Worm (Caenorhabditis elegans) whole organism, L1 larva: ENCODE data around the gene srh-122.

Source experiments
- C16A3.4 ChIP-seq: fragments of 150-350 bp; optimal IDR thresholded peaks from 2 replicates; lab custom pipeline; 2014; ENCODE audit warnings: missing biosample characterization, missing genetic modification characterization
- F16B12.6 ChIP-seq: fragments of 150-350 bp; optimal IDR thresholded peaks from 2 replicates; lab custom pipeline; 2014; ENCODE audit warnings: missing biosample characterization, missing genetic modification characterization
- aha-1 ChIP-seq: fragments of 150-350 bp; optimal IDR thresholded peaks from 2 replicates; lab custom pipeline; 2014; ENCODE audit warnings: missing biosample characterization, missing genetic modification characterization
- alr-1 ChIP-seq: fragments of 200-800 bp; sonication (Bioruptor generic); optimal IDR thresholded peaks from 2 replicates; lab custom pipeline; 2018; ENCODE audit warnings: borderline replicate concordance, mild to moderate bottlenecking, missing genetic modification characterization, missing compliant biosample characterization
- ceh-63 ChIP-seq: fragments of 200-800 bp; sonication (Bioruptor generic); optimal IDR thresholded peaks from 2 replicates; lab custom pipeline; 2018; ENCODE audit warnings: mild to moderate bottlenecking, missing genetic modification characterization, missing compliant biosample characterization
- ceh-8 ChIP-seq: fragments of 200-800 bp; sonication (Bioruptor generic); optimal IDR thresholded peaks from 2 replicates; lab custom pipeline; 2018; ENCODE audit warnings: mild to moderate bottlenecking, missing genetic modification characterization, moderate library complexity, missing compliant biosample characterization
- ceh-90 ChIP-seq: sonication (generic microtip); optimal IDR thresholded peaks from 2 replicates; lab custom pipeline; 2016; ENCODE audit warnings: missing genetic modification characterization, missing compliant biosample characterization
- ces-1 ChIP-seq: fragments of 150-350 bp; optimal IDR thresholded peaks from 2 replicates; lab custom pipeline; 2014; ENCODE audit warnings: missing biosample characterization, missing genetic modification reagents, missing genetic modification characterization
- dpl-1 ChIP-seq, 3 experiments: fragments of 150-350 bp in 2 of 3; sonication (generic microtip) in 1 of 3; optimal IDR thresholded peaks; 2 replicates each; lab custom pipeline; 2014 to 2017; ENCODE audit warnings: missing biosample characterization in 3 of 3, missing genetic modification characterization in 3 of 3, missing genetic modification reagents in 3 of 3
- efl-1 ChIP-seq, 4 experiments: fragments of 150-350 bp; optimal IDR thresholded peaks in 3 of 4; peaks in 1 of 4; 1 replicate in 1 of 4; 2 replicates in 3 of 4; lab custom pipeline; 2014; ENCODE audit warnings: missing biosample characterization in 2 of 4, missing genetic modification characterization in 2 of 4, missing genetic modification reagents in 2 of 4
- efl-3 ChIP-seq: fragments of 200-800 bp; sonication (Bioruptor generic); optimal IDR thresholded peaks from 2 replicates; lab custom pipeline; 2018; ENCODE audit warnings: mild to moderate bottlenecking, missing genetic modification characterization, missing compliant biosample characterization
- elt-2 ChIP-seq: sonication (generic microtip); optimal IDR thresholded peaks from 2 replicates; lab custom pipeline; 2016; ENCODE audit warnings: missing genetic modification characterization, mild to moderate bottlenecking, inconsistent platforms, missing compliant biosample characterization, missing genetic modification reagents
- ets-5 ChIP-seq: fragments of 200-800 bp; sonication (Bioruptor generic); IDR thresholded peaks from 2 replicates; pipeline ENCODE4 v1.3.6; 2022; ENCODE audit warnings: missing genetic modification characterization, missing compliant biosample characterization
- fkh-4 ChIP-seq: sonication (generic microtip); optimal IDR thresholded peaks from 2 replicates; lab custom pipeline; 2016; ENCODE audit warnings: missing compliant biosample characterization, missing genetic modification characterization, borderline replicate concordance
- fkh-8 ChIP-seq: sonication (generic microtip); optimal IDR thresholded peaks from 2 replicates; lab custom pipeline; 2016; ENCODE audit warnings: mild to moderate bottlenecking, missing genetic modification characterization, missing compliant biosample characterization
- grh-1 ChIP-seq: fragments of 200-800 bp; sonication (Bioruptor generic); IDR thresholded peaks from 2 replicates; pipeline ENCODE4 v1.3.6; 2022; ENCODE audit warnings: missing genetic modification reagents, missing genetic modification characterization, missing compliant biosample characterization
- hlh-4 ChIP-seq: sonication (generic microtip); optimal IDR thresholded peaks from 2 replicates; lab custom pipeline; 2016; ENCODE audit warnings: mild to moderate bottlenecking, missing genetic modification characterization, missing compliant biosample characterization
- irx-1 ChIP-seq: sonication (generic microtip); optimal IDR thresholded peaks from 2 replicates; lab custom pipeline; 2016; ENCODE audit warnings: missing genetic modification characterization, missing compliant biosample characterization
- isw-1 ChIP-seq: fragments of 200-800 bp; sonication (Bioruptor generic); IDR thresholded peaks from 2 replicates; pipeline ENCODE4 v1.3.6; 2022; ENCODE audit warnings: missing genetic modification characterization, missing compliant biosample characterization
- lin-15B ChIP-seq: fragments of 150-350 bp; sonication (generic microtip); optimal IDR thresholded peaks from 3 replicates; lab custom pipeline; 2014; ENCODE audit warnings: missing biosample characterization, missing genetic modification characterization
- lin-35 ChIP-seq, 2 experiments: fragments of 150-350 bp; optimal IDR thresholded peaks; 2 replicates each; lab custom pipeline; 2014; ENCODE audit warnings: missing biosample characterization in 2 of 2, missing genetic modification characterization in 2 of 2, missing genetic modification reagents in 2 of 2
- mab-9 ChIP-seq: fragments of 200-800 bp; sonication (Bioruptor generic); IDR thresholded peaks from 2 replicates; pipeline ENCODE4 v1.3.6; 2022; ENCODE audit warnings: missing genetic modification reagents, missing genetic modification characterization, missing compliant biosample characterization
- mdl-1 ChIP-seq, 2 experiments: fragments of 150-350 bp; optimal IDR thresholded peaks; 2 replicates each; lab custom pipeline; 2014 to 2017; ENCODE audit warnings: missing biosample characterization in 2 of 2, missing genetic modification characterization in 2 of 2, inconsistent platforms in 1 of 2
- mef-2 ChIP-seq: fragments of 150-350 bp; optimal IDR thresholded peaks from 2 replicates; lab custom pipeline; 2014; ENCODE audit warnings: missing biosample characterization, missing genetic modification characterization
- mep-1 ChIP-seq: fragments of 150-350 bp; optimal IDR thresholded peaks from 2 replicates; lab custom pipeline; 2014; ENCODE audit warnings: missing biosample characterization, missing genetic modification characterization
- nhr-12 ChIP-seq: sonication (generic microtip); optimal IDR thresholded peaks from 2 replicates; lab custom pipeline; 2017; ENCODE audit warnings: missing biosample characterization, missing genetic modification characterization
- nhr-19 ChIP-seq: fragments of 200-800 bp; sonication (Bioruptor generic); conservative IDR thresholded peaks from 2 replicates; pipeline ENCODE4 v1.3.6; 2022; ENCODE audit warnings: missing genetic modification characterization, missing compliant biosample characterization
- nhr-28 ChIP-seq: fragments of 150-350 bp; optimal IDR thresholded peaks from 2 replicates; lab custom pipeline; 2014; ENCODE audit warnings: missing biosample characterization, missing genetic modification characterization
- nhr-47 ChIP-seq: sonication (generic microtip); optimal IDR thresholded peaks from 2 replicates; lab custom pipeline; 2016; ENCODE audit warnings: mild to moderate bottlenecking, missing genetic modification characterization, moderate library complexity, missing compliant biosample characterization
- nhr-71 ChIP-seq: sonication (generic microtip); optimal IDR thresholded peaks from 2 replicates; lab custom pipeline; 2016; ENCODE audit warnings: mild to moderate bottlenecking, missing genetic modification characterization, moderate library complexity, missing compliant biosample characterization
- nhr-77 ChIP-seq: fragments of 150-350 bp; optimal IDR thresholded peaks from 2 replicates; lab custom pipeline; 2014; ENCODE audit warnings: missing biosample characterization, missing genetic modification characterization
- snpc-4 ChIP-seq: fragments of 150-350 bp; optimal IDR thresholded peaks from 2 replicates; lab custom pipeline; 2014; ENCODE audit warnings: missing biosample characterization, missing genetic modification characterization
- snu-23 ChIP-seq: sonication (generic microtip); optimal IDR thresholded peaks from 2 replicates; lab custom pipeline; 2016; ENCODE audit warnings: missing genetic modification characterization, missing compliant biosample characterization
- sup-37 ChIP-seq: fragments of 200-800 bp; sonication (Bioruptor generic); optimal IDR thresholded peaks from 2 replicates; lab custom pipeline; 2018; ENCODE audit warnings: mild to moderate bottlenecking, missing genetic modification characterization, missing compliant biosample characterization
- unc-62 ChIP-seq: fragments of 150-350 bp; optimal IDR thresholded peaks from 2 replicates; lab custom pipeline; 2014; ENCODE audit warnings: missing biosample characterization, missing genetic modification reagents, missing genetic modification characterization
- unc-86 ChIP-seq: sonication (generic microtip); optimal IDR thresholded peaks from 2 replicates; lab custom pipeline; 2016; ENCODE audit warnings: missing genetic modification characterization, missing compliant biosample characterization
- unc-98 ChIP-seq: fragments of 200-800 bp; sonication (Bioruptor generic); IDR thresholded peaks from 2 replicates; pipeline ENCODE4 v1.3.6; 2022; ENCODE audit warnings: missing genetic modification characterization, missing compliant biosample characterization
- zag-1 ChIP-seq: fragments of 150-350 bp; optimal IDR thresholded peaks from 2 replicates; lab custom pipeline; 2014; ENCODE audit warnings: missing biosample characterization, missing genetic modification characterization
- zip-4 ChIP-seq: fragments of 200-800 bp; sonication (Bioruptor generic); optimal IDR thresholded peaks from 2 replicates; lab custom pipeline; 2018; ENCODE audit warnings: mild to moderate bottlenecking, missing genetic modification characterization, moderate library complexity, missing compliant biosample characterization
- ztf-4 ChIP-seq: fragments of 150-350 bp; optimal IDR thresholded peaks from 2 replicates; lab custom pipeline; 2014; ENCODE audit warnings: missing biosample characterization, missing genetic modification characterization

srh-122 gene

DNA sequence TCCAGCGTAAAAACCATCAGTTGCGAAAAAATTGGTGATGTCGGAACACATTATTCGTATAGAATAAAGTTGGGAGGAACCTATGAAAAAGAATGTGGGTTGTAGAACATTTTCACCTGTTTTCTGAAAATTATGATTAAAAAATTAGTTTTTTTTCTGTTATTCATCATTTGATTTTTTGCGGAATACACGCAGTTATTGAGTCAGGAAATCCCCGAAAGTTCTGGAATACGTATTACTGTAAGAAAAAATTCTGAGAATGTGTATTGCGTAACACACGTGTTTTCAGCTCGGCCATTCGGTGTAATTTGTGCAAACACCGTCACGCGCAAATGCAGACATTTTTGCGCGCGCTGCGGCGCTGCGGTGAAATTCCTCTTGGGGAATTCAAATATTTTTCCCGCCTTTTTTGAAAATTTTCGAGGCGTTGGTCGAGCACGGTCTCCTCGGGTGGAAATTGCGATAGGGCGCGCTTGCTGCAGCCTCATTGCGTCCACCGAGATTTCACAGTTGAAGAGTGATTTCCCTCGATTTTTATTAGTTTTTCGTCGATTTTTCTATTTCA is 11.1 kb upstream of the srh-122 start, which contains the start of gene srh-170:
srh-170 (minus strand) TSS at position 51 of the 565 bp plus-strand sequence.
- TF ChIP-seq zag-1 (no peak), isw-1 (GFP tag; lab: Robert Waterston, UW) (0 out of 2 replicates have a peak, but pooled peaks have one; percentile 16), mdl-1 (tag; optimal IDR thresholded peaks at IDR 0.05; lab: Kevin White, UChicago) (no peak), nhr-12 (tag; lab: Kevin White, UChicago) (no peak), sup-37 (no peak), ztf-4 (tag; lab: Kevin White, UChicago) (no peak), grh-1 (GFP tag; lab: Robert Waterston, UW) (peak; percentile 57), snpc-4 (no peak), alr-1 (tag; lab: Kevin White, UChicago) (no peak), F16B12.6 (tag; lab: Kevin White, UChicago) (peak; percentile 49), nhr-77 (tag; lab: Kevin White, UChicago) (no peak), mep-1 (tag; lab: Kevin White, UChicago) (no peak), ceh-90 (tag; lab: Kevin White, UChicago) (no peak), mab-9 (GFP tag; lab: Robert Waterston, UW) (no peak), elt-2 (tag; lab: Kevin White, UChicago) (no peak), lin-35 (GFP tag; optimal IDR thresholded peaks at IDR 0.05; lab: Kevin White, UChicago) (no peak), hlh-4 (tag; lab: Kevin White, UChicago) (no peak), fkh-8 (tag; lab: Kevin White, UChicago) (no peak), ceh-63 (no peak), dpl-1 (GFP tag; optimal IDR thresholded peaks at IDR 0.05; lab: Kevin White, UChicago) (peak in 2 of 3 experiments; percentile 16 to 52), snu-23 (GFP tag; lab: Kevin White, UChicago) (peak; percentile 23), efl-3 (GFP tag; lab: Kevin White, UChicago) (no peak), unc-86 (tag; lab: Kevin White, UChicago) (no peak), nhr-71 (tag; lab: Kevin White, UChicago) (peak; percentile 11), efl-1 (optimal IDR thresholded peaks at IDR 0.05; lab: Kevin White, UChicago) (peak; percentile 35 to 73), efl-1 (GFP tag; optimal IDR thresholded peaks at IDR 0.05 in 1 of 2; lab: Kevin White, UChicago) (peak; percentile 46 to 72), unc-62 (GFP tag; lab: Kevin White, UChicago) (no peak), nhr-28 (tag; lab: Kevin White, UChicago) (no peak), nhr-47 (tag; lab: Kevin White, UChicago) (peak; percentile 8), fkh-4 (tag; lab: Kevin White, UChicago) (no peak), aha-1 (tag; lab: Kevin White, UChicago) (no peak), lin-15B (tag; lab: Kevin White, UChicago) (no peak), ces-1 (GFP tag; lab: Kevin White, UChicago) (no peak), mef-2 (tag; lab: Kevin White, UChicago) (no peak), zip-4 (GFP tag; lab: Kevin White, UChicago) (no peak), irx-1 (no peak)

DNA sequence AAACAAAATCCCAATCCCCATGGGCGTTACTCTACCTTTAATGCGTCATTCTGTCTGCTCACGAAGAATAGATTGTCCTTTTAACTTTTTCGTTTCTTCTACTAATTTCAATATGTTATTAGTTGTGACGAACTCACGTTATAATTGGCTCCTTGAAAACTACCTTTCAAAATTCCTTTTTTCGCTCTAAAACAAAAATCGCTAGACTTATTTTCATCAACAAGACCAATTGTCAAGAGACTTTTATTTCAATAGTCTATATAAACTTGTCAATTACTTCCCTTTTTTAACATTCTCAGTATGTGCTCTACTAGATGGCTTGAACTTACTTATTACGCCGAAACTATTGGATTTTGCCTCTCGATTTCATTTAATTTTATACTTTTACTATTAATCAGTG is 6.9 kb upstream of the srh-122 start, which contains the start of gene str-102:
str-102 (plus strand) TSS at position 301 of the 400 bp plus-strand sequence.
- no peak for TF ChIP-seq ets-5 (GFP tag; lab: Robert Waterston, UW)
- TF ChIP-seq ceh-8 (GFP tag; lab: Kevin White, UChicago): peak; percentile 72
- TF ChIP-seq C16A3.4 (tag; lab: Kevin White, UChicago): no peak
- TF ChIP-seq unc-98 (GFP tag; lab: Robert Waterston, UW): no peak
- no peak for TF ChIP-seq nhr-19 (GFP tag; lab: Robert Waterston, UW)
